Worm (Caenorhabditis elegans) whole organism, L4/young adult: ENCODE results near the gene C15H9.11.

Source experiments
- W03F9.2 ChIP-seq: fragments of 150-350 bp; optimal IDR thresholded peaks from 2 replicates; lab custom pipeline; 2014; ENCODE audit warnings: missing biosample characterization, missing genetic modification characterization
- dao-5 ChIP-seq: sonication (generic microtip); optimal IDR thresholded peaks from 2 replicates; lab custom pipeline; 2016; ENCODE audit warnings: missing genotype, missing genetic modification characterization, moderate library complexity, missing compliant biosample characterization
- him-1 ChIP-seq: sonication (generic microtip); optimal IDR thresholded peaks from 2 replicates; lab custom pipeline; 2016; ENCODE audit warnings: missing genotype, missing genetic modification reagents, missing genetic modification characterization, missing compliant biosample characterization

C15H9.11 gene

ce11 chrX:6082660-6083059 is 20.5 kb downstream of the C15H9.11 start, which contains the start of gene C45B2.3:
Gene C45B2.3 (plus strand): TSS chrX:6082960.
- no peak for TF ChIP-seq dao-5

- no peak for TF ChIP-seq him-1 (tag; lab: Kevin White, UChicago)
- no peak for TF ChIP-seq W03F9.2 (tag; lab: Kevin White, UChicago)
- no peak for TF ChIP-seq dao-5
These were observed 21.4 kb downstream of the C15H9.11 start for ce11 chrX:6081793-6082192.

ce11 chrX:6075209-6075608 is 28.0 kb downstream of the C15H9.11 start, which contains the start of gene lgc-58:
Gene lgc-58 (plus strand): TSS chrX:6075509.
- no peak for TF ChIP-seq dao-5

- no peak for TF ChIP-seq him-1 (tag; lab: Kevin White, UChicago)
- TF ChIP-seq dao-5 = no peak
- no peak for TF ChIP-seq W03F9.2 (tag; lab: Kevin White, UChicago)
These were observed 36.6 kb downstream of the C15H9.11 start for ce11 chrX:6066618-6067017.

- no peak for TF ChIP-seq him-1 (tag; lab: Kevin White, UChicago)
- TF ChIP-seq W03F9.2 (tag; lab: Kevin White, UChicago) = no peak
- no peak for TF ChIP-seq dao-5
These were observed 37.2 kb downstream of the C15H9.11 start, which contains the start of gene ptr-4 for ce11 chrX:6065936-6066452. Gene ptr-4 (minus strand): TSS chrX:6065986.

ce11 chrX:6064385-6064784 is 38.8 kb downstream of the C15H9.11 start:
- no peak for TF ChIP-seq dao-5
- TF ChIP-seq W03F9.2 (tag; lab: Kevin White, UChicago) = no peak
- TF ChIP-seq him-1 (tag; lab: Kevin White, UChicago) = no peak

ce11 chrX:6059163-6059782 is 43.9 kb downstream of the C15H9.11 start:
- TF ChIP-seq W03F9.2 (tag; lab: Kevin White, UChicago) (no peak), him-1 (tag; lab: Kevin White, UChicago) (no peak), dao-5 (no peak)

- no peak for TF ChIP-seq him-1 (tag; lab: Kevin White, UChicago)
- no peak for TF ChIP-seq dao-5
- no peak for TF ChIP-seq W03F9.2 (tag; lab: Kevin White, UChicago)
These were observed 45.5 kb downstream of the C15H9.11 start, which contains the start of gene gln-1 for ce11 chrX:6057580-6058305. Gene gln-1 (plus strand): TSS chrX:6058255.
